Fruit fly (Drosophila melanogaster) whole organism, adult: Measurements from ENCODE around the gene sif.
A peak's percentile ranks its signal among the peaks of the same experiment; 100 is the strongest.

ENCODE experiments used
- CG11617 ChIP-seq: fragments of 200-800 bp; sonication (Bioruptor generic); optimal IDR thresholded peaks from 2 replicates; lab custom pipeline; 2017; ENCODE audit warnings: mild to moderate bottlenecking, missing biosample characterization, missing genetic modification reagents, missing genetic modification characterization
- CG12768 ChIP-seq: fragments of 200-800 bp; sonication (Bioruptor generic); optimal IDR thresholded peaks from 2 replicates; lab custom pipeline; 2017; ENCODE audit warnings: missing biosample characterization, missing genetic modification characterization, mild to moderate bottlenecking, moderate library complexity, missing genetic modification reagents
- CG14711 ChIP-seq: fragments of 200-800 bp; sonication (Bioruptor generic); optimal IDR thresholded peaks from 2 replicates; lab custom pipeline; 2018; ENCODE audit warnings: missing biosample characterization, mild to moderate bottlenecking, missing genetic modification characterization, moderate library complexity
- CG1620 ChIP-seq: fragments of 200-800 bp; sonication (Bioruptor generic); optimal IDR thresholded peaks from 2 replicates; lab custom pipeline; 2016; ENCODE audit warnings: missing biosample characterization, missing genetic modification characterization
- CG33017 ChIP-seq: fragments of 200-800 bp; sonication (Bioruptor generic); optimal IDR thresholded peaks from 2 replicates; lab custom pipeline; 2018; ENCODE audit warnings: missing biosample characterization, mild to moderate bottlenecking, missing genetic modification characterization, moderate library complexity
- CG5204 ChIP-seq: fragments of 200-800 bp; sonication (Bioruptor generic); optimal IDR thresholded peaks from 2 replicates; lab custom pipeline; 2016; ENCODE audit warnings: missing biosample characterization, missing genetic modification characterization
- CG7045 ChIP-seq: fragments of 200-800 bp; sonication (Bioruptor generic); optimal IDR thresholded peaks from 2 replicates; lab custom pipeline; 2017; ENCODE audit warnings: missing biosample characterization, mild to moderate bottlenecking, missing genetic modification characterization
- CG7101 ChIP-seq: fragments of 200-800 bp; sonication (Bioruptor generic); optimal IDR thresholded peaks from 2 replicates; lab custom pipeline; 2018; ENCODE audit warnings: missing biosample characterization, mild to moderate bottlenecking, missing genetic modification characterization, moderate library complexity
- Clk ChIP-seq: fragments of 200-800 bp; sonication (Bioruptor generic); optimal IDR thresholded peaks from 2 replicates; lab custom pipeline; 2017; ENCODE audit warnings: missing biosample characterization, missing genetic modification characterization
- Crg-1 ChIP-seq: fragments of 200-800 bp; sonication (Bioruptor generic); optimal IDR thresholded peaks from 2 replicates; lab custom pipeline; 2016; ENCODE audit warnings: missing biosample characterization, missing genetic modification characterization
- Hr96 ChIP-seq: fragments of 200-800 bp; sonication (Bioruptor generic); optimal IDR thresholded peaks from 2 replicates; lab custom pipeline; 2016; ENCODE audit warnings: missing biosample characterization, missing genetic modification characterization
- Mnt ChIP-seq: fragments of 200-800 bp; sonication (Bioruptor generic); optimal IDR thresholded peaks from 2 replicates; lab custom pipeline; 2016; ENCODE audit warnings: missing biosample characterization, mild to moderate bottlenecking, missing genetic modification characterization
- bab1 ChIP-seq: fragments of 200-800 bp; sonication (Bioruptor generic); optimal IDR thresholded peaks from 3 replicates; lab custom pipeline; 2019; ENCODE audit warnings: missing biosample characterization, mild to moderate bottlenecking, missing genetic modification characterization, moderate library complexity
- cic ChIP-seq: fragments of 200-800 bp; sonication (Bioruptor generic); optimal IDR thresholded peaks from 2 replicates; lab custom pipeline; 2017; ENCODE audit warnings: missing biosample characterization, mild to moderate bottlenecking, missing genetic modification characterization, moderate library complexity
- cnc ChIP-seq, 2 experiments: fragments of >200 bp; optimal IDR thresholded peaks; 2 replicates each; lab custom pipeline; 2017
- kay ChIP-seq: fragments of 200-800 bp; sonication (Bioruptor generic); peaks from one replicate; lab custom pipeline; 2016; ENCODE audit warnings: missing biosample characterization, missing genetic modification characterization, borderline replicate concordance
- ovo ChIP-seq: fragments of 200-800 bp; sonication (Bioruptor generic); optimal IDR thresholded peaks from 2 replicates; lab custom pipeline; 2016; ENCODE audit warnings: missing biosample characterization, missing genetic modification characterization
- pad ChIP-seq: fragments of 200-800 bp; sonication (Bioruptor generic); optimal IDR thresholded peaks from 3 replicates; lab custom pipeline; 2017; ENCODE audit warnings: missing biosample characterization, missing genetic modification characterization, mild to moderate bottlenecking, moderate library complexity, missing genetic modification reagents
- tj ChIP-seq: fragments of 200-800 bp; sonication (Bioruptor generic); optimal IDR thresholded peaks from 3 replicates; lab custom pipeline; 2017; ENCODE audit warnings: missing biosample characterization, mild to moderate bottlenecking, missing genetic modification characterization, moderate library complexity
- toe ChIP-seq: fragments of 200-800 bp; sonication (Bioruptor generic); optimal IDR thresholded peaks from 2 replicates; lab custom pipeline; 2016; ENCODE audit warnings: missing biosample characterization, missing genetic modification characterization

The sif gene

dm6 chr3L:5751740-5752579, 94.2 kb downstream of the sif start, which contains the start of gene DnaJ-1:
TSS of gene DnaJ-1 (minus strand) at chr3L:5752189.
- TF ChIP-seq CG14711 (tag; lab: Kevin White, UChicago) (peak; percentile 98), CG5204 (peak; percentile 67), ovo (peak; percentile 57), CG7101 (peak; percentile 56), CG7045 (GFP tag; lab: Kevin White, UChicago) (peak; percentile 32), Crg-1 (GFP tag; lab: Kevin White, UChicago) (peak; percentile 62), Clk (no peak), Hr96 (GFP tag; lab: Kevin White, UChicago) (peak; percentile 47), CG12768 (GFP tag; lab: Kevin White, UChicago) (peak; percentile 65), bab1 (peak; percentile 84), pad (GFP tag; lab: Kevin White, UChicago) (no peak), cic (GFP tag; lab: Kevin White, UChicago) (peak; percentile 82), CG33017 (tag; lab: Kevin White, UChicago) (peak; percentile 45), Mnt (peak; percentile 73), tj (GFP tag; lab: Kevin White, UChicago) (peak; percentile 60), CG1620 (GFP tag; lab: Kevin White, UChicago) (peak; percentile 28), toe (peak; percentile 58), kay (GFP tag; lab: Kevin White, UChicago) (peak; percentile 90), CG11617 (GFP tag; lab: Kevin White, UChicago) (peak; percentile 68), cnc (optimal IDR thresholded peaks at IDR 0.05; lab: Kevin White, UChicago) (no peak)

- TF ChIP-seq Mnt (peak; percentile 56), bab1 (peak; percentile 23), toe (no peak), CG1620 (GFP tag; lab: Kevin White, UChicago) (peak; percentile 18)
Observed at dm6 chr3L:5752903-5753604, 95.3 kb downstream of the sif start, which contains the start of gene Usp47. TSS of gene Usp47 (plus strand) at chr3L:5752973.

- TF ChIP-seq cic (GFP tag; lab: Kevin White, UChicago) (peak; percentile 98), CG7045 (GFP tag; lab: Kevin White, UChicago) (peak; percentile 3), CG14711 (tag; lab: Kevin White, UChicago) (no peak), CG12768 (GFP tag; lab: Kevin White, UChicago) (peak; percentile 29), Mnt (peak; percentile 26)
Observed at dm6 chr3L:5753605-5754365, 96.1 kb downstream of the sif start.

- TF ChIP-seq CG1620 (GFP tag; lab: Kevin White, UChicago) = peak; percentile 42
- no peak for TF ChIP-seq CG5204
- no peak for TF ChIP-seq CG12768 (GFP tag; lab: Kevin White, UChicago)
- no peak for TF ChIP-seq ovo
- TF ChIP-seq tj (GFP tag; lab: Kevin White, UChicago) = peak; percentile 21
- no peak for TF ChIP-seq CG7045 (GFP tag; lab: Kevin White, UChicago)
- TF ChIP-seq Clk = no peak
- no peak for TF ChIP-seq cnc (optimal IDR thresholded peaks at IDR 0.05; lab: Kevin White, UChicago)
- peak; percentile 95 for TF ChIP-seq CG14711 (tag; lab: Kevin White, UChicago)
- peak; percentile 98 for TF ChIP-seq Mnt
- no peak for TF ChIP-seq cic (GFP tag; lab: Kevin White, UChicago)
- no peak for TF ChIP-seq kay (GFP tag; lab: Kevin White, UChicago)
- no peak for TF ChIP-seq Hr96 (GFP tag; lab: Kevin White, UChicago)
- peak; percentile 44 for TF ChIP-seq CG11617 (GFP tag; lab: Kevin White, UChicago)
- peak; percentile 52 for TF ChIP-seq Crg-1 (GFP tag; lab: Kevin White, UChicago)
- no peak for TF ChIP-seq CG33017 (tag; lab: Kevin White, UChicago)
- TF ChIP-seq toe = no peak
- TF ChIP-seq bab1 = peak; percentile 21
- TF ChIP-seq CG7101 = peak; percentile 18
- peak; percentile 20 for TF ChIP-seq pad (GFP tag; lab: Kevin White, UChicago)
Observed at dm6 chr3L:5764922-5765843, 107.5 kb downstream of the sif start, which contains the start of gene CG10576. TSS of gene CG10576 (minus strand) at chr3L:5765702.

DNA sequence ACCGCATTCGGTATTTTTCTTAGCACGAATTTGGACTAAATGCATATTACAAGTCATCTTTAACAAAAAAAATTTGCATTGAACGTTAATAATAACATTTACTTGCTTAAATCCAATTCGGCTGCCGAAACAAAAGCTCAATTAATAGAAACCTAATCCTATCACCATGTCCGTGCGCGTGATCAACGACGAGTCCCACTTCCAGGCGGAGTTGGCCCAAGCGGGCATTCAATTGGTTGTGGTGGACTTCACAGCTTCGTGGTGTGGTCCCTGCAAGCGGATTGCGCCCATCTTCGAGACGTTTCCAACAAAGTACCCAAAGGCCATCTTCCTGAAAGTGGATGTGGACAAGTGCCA, 108.1 kb downstream of the sif start, which contains the start of gene Txl:
Txl (plus strand) TSS at position 3 of the 357 bp plus-strand sequence.
- TF ChIP-seq ovo = no peak
- TF ChIP-seq Clk = no peak
- TF ChIP-seq cnc (optimal IDR thresholded peaks at IDR 0.05; lab: Kevin White, UChicago) = peak; percentile 85 to 95
